Worm (Caenorhabditis elegans) whole organism, L4 larva: ENCODE results near the gene C05G5.5.

Source experiments
- Y5F2A.4 ChIP-seq: fragments of 200-800 bp; sonication (Bioruptor generic); optimal IDR thresholded peaks from 2 replicates; lab custom pipeline; 2018; ENCODE audit warnings: mild to moderate bottlenecking, missing genetic modification characterization, missing compliant biosample characterization
- ceh-20 ChIP-seq: fragments of 200-800 bp; sonication (Bioruptor generic); IDR thresholded peaks from 2 replicates; pipeline ENCODE4 v1.3.6; 2022; ENCODE audit warnings: missing genetic modification reagents, missing genetic modification characterization, missing compliant biosample characterization
- ceh-28 ChIP-seq: fragments of 150-350 bp; optimal IDR thresholded peaks from 2 replicates; lab custom pipeline; 2014; ENCODE audit warnings: missing biosample characterization, missing genetic modification reagents, missing genetic modification characterization
- ceh-82 ChIP-seq: sonication (generic microtip); optimal IDR thresholded peaks from 2 replicates; lab custom pipeline; 2017; ENCODE audit warnings: missing biosample characterization, missing genetic modification characterization
- ces-1 ChIP-seq: fragments of 150-350 bp; sonication (generic microtip); optimal IDR thresholded peaks from 4 replicates; lab custom pipeline; 2014; ENCODE audit warnings: missing biosample characterization, missing genetic modification reagents, missing genetic modification characterization
- fkh-10 ChIP-seq: fragments of 150-350 bp; optimal IDR thresholded peaks from 2 replicates; lab custom pipeline; 2014; ENCODE audit warnings: missing biosample characterization, missing genetic modification reagents, missing genetic modification characterization
- jun-1 ChIP-seq: fragments of 150-350 bp; optimal IDR thresholded peaks from 2 replicates; lab custom pipeline; 2014; ENCODE audit warnings: missing biosample characterization, missing genetic modification reagents, missing genetic modification characterization
- lin-15B ChIP-seq: fragments of 150-350 bp; sonication (generic microtip); optimal IDR thresholded peaks from 3 replicates; lab custom pipeline; 2014; ENCODE audit warnings: missing biosample characterization, missing genetic modification characterization
- madf-9 ChIP-seq: fragments of 200-800 bp; sonication (Bioruptor generic); conservative IDR thresholded peaks from 2 replicates; pipeline ENCODE4 v1.3.6; 2022; ENCODE audit warnings: missing genetic modification reagents, missing genetic modification characterization, missing compliant biosample characterization
- mep-1 ChIP-seq: fragments of 150-350 bp; sonication (generic microtip); optimal IDR thresholded peaks from 3 replicates; lab custom pipeline; 2014; ENCODE audit warnings: missing biosample characterization, missing genetic modification characterization
- nhr-237 ChIP-seq: sonication (generic microtip); optimal IDR thresholded peaks from 2 replicates; lab custom pipeline; 2017; ENCODE audit warnings: missing biosample characterization, missing genetic modification characterization
- ztf-7 ChIP-seq: fragments of 150-350 bp; optimal IDR thresholded peaks from 2 replicates; lab custom pipeline; 2014; ENCODE audit warnings: missing biosample characterization, missing genetic modification characterization

DNA sequence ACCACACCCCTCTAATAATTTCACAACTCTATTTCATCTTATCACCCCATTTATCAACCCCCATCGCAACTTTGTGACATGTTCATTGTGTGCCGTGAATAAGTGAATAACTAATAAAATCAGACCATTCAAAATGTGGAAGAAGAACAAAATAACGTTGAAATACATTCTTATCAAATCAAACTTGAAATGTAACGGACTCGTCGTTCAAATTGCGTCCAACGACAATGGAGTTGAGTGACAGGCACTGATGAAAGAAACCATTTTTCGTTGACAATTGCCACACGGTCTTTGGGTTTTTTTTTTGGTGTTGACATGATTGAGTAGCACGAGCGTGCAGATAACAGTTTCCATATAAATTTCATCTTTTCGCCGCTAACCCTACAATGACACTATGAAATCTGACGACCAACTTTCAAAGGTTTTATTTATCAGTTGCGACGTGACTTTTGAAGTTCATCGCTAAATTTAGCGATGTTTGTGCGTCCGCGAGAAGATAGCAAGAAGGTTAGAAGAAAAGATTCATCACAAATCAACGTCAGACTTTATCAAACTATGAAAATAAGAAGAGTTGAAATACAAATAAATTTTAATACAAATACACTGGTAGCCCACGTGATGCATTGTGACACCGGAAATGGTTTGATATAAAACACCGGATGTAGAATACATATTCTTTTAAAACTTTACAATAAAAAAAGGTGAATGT lies 22.7 kb upstream of the C05G5.5 start:
- TF ChIP-seq ces-1 (GFP tag; lab: Kevin White, UChicago), result no peak
- TF ChIP-seq madf-9 (GFP tag; lab: Robert Waterston, UW), result no peak
- no peak for TF ChIP-seq ceh-28 (tag; lab: Kevin White, UChicago)
- TF ChIP-seq ceh-20 (GFP tag; lab: Robert Waterston, UW), result peak; percentile 56; the same call in 1 of the 2 replicates
- TF ChIP-seq jun-1, result no peak
- no peak for TF ChIP-seq lin-15B
- TF ChIP-seq ceh-82 (tag; lab: Kevin White, UChicago), result no peak
- TF ChIP-seq mep-1 (tag; lab: Kevin White, UChicago), result no peak
- no peak for TF ChIP-seq ztf-7
- TF ChIP-seq Y5F2A.4, result no peak
- no peak for TF ChIP-seq nhr-237 (tag; lab: Kevin White, UChicago)
- TF ChIP-seq fkh-10 (GFP tag; lab: Kevin White, UChicago), result no peak
